Worm (Caenorhabditis elegans): ENCODE measurements around the gene W07A12.4.

The W07A12.4 gene

ce11 chrII:9178811-9179210, 32.8 kb downstream of the W07A12.4 start:
- no peak for TF ChIP-seq ces-1 (GFP tag; optimal IDR thresholded peaks at IDR 0.05)
- TF ChIP-seq sup-37 (GFP tag; optimal IDR thresholded peaks at IDR 0.05) = no peak
- TF ChIP-seq ceh-82 (tag; optimal IDR thresholded peaks at IDR 0.05) = no peak
- TF ChIP-seq vab-15 (tag; optimal IDR thresholded peaks at IDR 0.05) = no peak
- no peak for TF ChIP-seq tlp-1 (tag; optimal IDR thresholded peaks at IDR 0.05)
- no peak for TF ChIP-seq C16A3.4 (tag; optimal IDR thresholded peaks at IDR 0.05)
- TF ChIP-seq egl-27 (tag; optimal IDR thresholded peaks at IDR 0.05) = no peak
- no peak for TF ChIP-seq mab-9 (GFP tag; IDR thresholded peaks at IDR 0.05)
- TF ChIP-seq mdl-1 (tag; optimal IDR thresholded peaks at IDR 0.05) = no peak
- no peak for TF ChIP-seq irx-1 (tag; optimal IDR thresholded peaks at IDR 0.05)
- TF ChIP-seq xbp-1 (tag; optimal IDR thresholded peaks at IDR 0.05) = no peak
- no peak for TF ChIP-seq fkh-8 (tag; optimal IDR thresholded peaks at IDR 0.05)
- TF ChIP-seq hlh-17 (GFP tag; optimal IDR thresholded peaks at IDR 0.05; ENCODE audit: borderline replicate concordance) = no peak
- no peak for TF ChIP-seq ceh-8 (GFP tag; optimal IDR thresholded peaks at IDR 0.05)

DNA sequence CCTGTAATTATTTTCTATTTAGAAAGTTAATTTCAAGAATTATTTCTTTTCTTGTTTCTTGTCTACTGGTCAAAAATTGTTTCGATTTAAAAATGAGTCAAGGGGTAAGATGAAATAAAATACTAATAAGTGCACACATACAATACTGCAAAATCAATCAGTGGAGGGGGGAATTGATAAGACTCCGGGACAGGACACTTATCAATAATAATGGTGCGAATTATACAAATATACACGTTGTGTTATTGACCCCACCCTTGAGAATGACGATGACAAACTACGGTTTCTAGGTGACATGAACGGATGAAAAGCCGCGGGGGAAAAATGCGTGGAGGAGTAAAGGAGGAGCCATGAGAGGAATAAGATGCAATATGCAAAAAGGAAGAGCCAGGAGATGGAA, 35.1 kb downstream of the W07A12.4 start:
- TF ChIP-seq elt-2 (tag; optimal IDR thresholded peaks at IDR 0.05) = peak; percentile 2
- no peak for TF ChIP-seq egl-27 (tag; optimal IDR thresholded peaks at IDR 0.05)

- TF ChIP-seq fkh-10 (GFP tag; optimal IDR thresholded peaks at IDR 0.05) (no peak), tbx-2 (tag; optimal IDR thresholded peaks at IDR 0.05) (no peak), lin-35 (GFP tag; optimal IDR thresholded peaks at IDR 0.05) (no peak), tlp-1 (tag; optimal IDR thresholded peaks at IDR 0.05) (no peak), irx-1 (tag; optimal IDR thresholded peaks at IDR 0.05) (no peak), nhr-84 (tag; optimal IDR thresholded peaks at IDR 0.05) (no peak), jun-1 (tag; optimal IDR thresholded peaks at IDR 0.05) (no peak), mef-2 (tag; optimal IDR thresholded peaks at IDR 0.05) (no peak), nhr-85 (tag) (no peak), ceh-82 (tag; optimal IDR thresholded peaks at IDR 0.05) (no peak), ceh-8 (GFP tag; optimal IDR thresholded peaks at IDR 0.05) (no peak), ztf-4 (tag; optimal IDR thresholded peaks at IDR 0.05) (no peak), blmp-1 (tag; optimal IDR thresholded peaks at IDR 0.05) (no peak), ceh-88 (GFP tag; IDR thresholded peaks at IDR 0.05) (no peak), ces-1 (GFP tag; optimal IDR thresholded peaks at IDR 0.05) (no peak)
These were observed 39.9 kb downstream of the W07A12.4 start for ce11 chrII:9185915-9186314.

ce11 chrII:9188380-9188779, 42.3 kb downstream of the W07A12.4 start, which contains the start of gene sym-2:
Gene sym-2 (minus strand): TSS chrII:9188480.
- TF ChIP-seq blmp-1 (tag; optimal IDR thresholded peaks at IDR 0.05) (peak; percentile 25), nhr-71 (tag; optimal IDR thresholded peaks at IDR 0.05) (no peak), grh-1 (GFP tag; IDR thresholded peaks at IDR 0.05) (0 out of 2 replicates have a peak, but pooled peaks have one; percentile 22)

- TF ChIP-seq aly-2 (tag; optimal IDR thresholded peaks at IDR 0.05) = no peak
- peak; percentile 70 for TF ChIP-seq lin-14 (GFP tag; optimal IDR thresholded peaks at IDR 0.05)
- TF ChIP-seq blmp-1 (tag; optimal IDR thresholded peaks at IDR 0.05) = peak; percentile 79
- TF ChIP-seq elt-3 (tag; optimal IDR thresholded peaks at IDR 0.05) = peak in 1 of 6 experiments; percentile 17
- TF ChIP-seq zip-4 (GFP tag; optimal IDR thresholded peaks at IDR 0.05) = no peak
- no peak for TF ChIP-seq irx-1 (tag; optimal IDR thresholded peaks at IDR 0.05)
- no peak for TF ChIP-seq egl-13 (tag; optimal IDR thresholded peaks at IDR 0.05)
- TF ChIP-seq unc-62 (GFP tag; optimal IDR thresholded peaks at IDR 0.05) = no peak
- TF ChIP-seq lin-39 (tag; optimal IDR thresholded peaks at IDR 0.05) = no peak
- no peak for TF ChIP-seq sptf-1 (tag; optimal IDR thresholded peaks at IDR 0.05)
- no peak for TF ChIP-seq pax-3 (tag; optimal IDR thresholded peaks at IDR 0.05)
- TF ChIP-seq mep-1 (tag; optimal IDR thresholded peaks at IDR 0.05) = peak; percentile 38
- no peak for TF ChIP-seq lin-13 (GFP tag; optimal IDR thresholded peaks at IDR 0.05)
- TF ChIP-seq alr-1 (tag; optimal IDR thresholded peaks at IDR 0.05; ENCODE audit: borderline replicate concordance) = no peak
- TF ChIP-seq nhr-85 (tag) = peak; percentile 86
- TF ChIP-seq nhr-76 (tag; optimal IDR thresholded peaks at IDR 0.05) = no peak
These were observed 43.6 kb downstream of the W07A12.4 start for ce11 chrII:9189648-9190047.

All from whole organism, L1 larva.